Fruit fly (Drosophila melanogaster) whole organism, prepupa: ENCODE results near the gene ea.
A peak's percentile ranks its signal among the peaks of the same experiment; 100 is the strongest.

Experiments used
- Blimp-1 ChIP-seq: fragments of 200-800 bp; sonication (Bioruptor generic); optimal IDR thresholded peaks from 3 replicates; lab custom pipeline; 2017; ENCODE audit warnings: missing biosample characterization, missing genetic modification characterization, mild to moderate bottlenecking, moderate library complexity, missing genetic modification reagents
- CG10631 ChIP-seq: fragments of 200-800 bp; sonication (Bioruptor generic); optimal IDR thresholded peaks from 2 replicates; lab custom pipeline; 2016; ENCODE audit warnings: missing biosample characterization, missing genetic modification characterization
- CG11294 ChIP-seq: fragments of 200-800 bp; sonication (Bioruptor generic); IDR thresholded peaks from 2 replicates; pipeline ENCODE4 v1.3.6; 2022; ENCODE audit warnings: missing biosample characterization, missing genetic modification characterization
- CG15336 ChIP-seq: fragments of 200-800 bp; sonication (Bioruptor generic); IDR thresholded peaks from 2 replicates; pipeline ENCODE4 v1.3.6; 2022; ENCODE audit warnings: missing biosample characterization, missing genetic modification characterization
- CG1621 ChIP-seq: fragments of 200-800 bp; sonication (Bioruptor generic); optimal IDR thresholded peaks from 3 replicates; lab custom pipeline; 2018; ENCODE audit warnings: missing biosample characterization, mild to moderate bottlenecking, missing genetic modification characterization
- CG16779 ChIP-seq: fragments of 200-800 bp; sonication (Bioruptor generic); optimal IDR thresholded peaks from 3 replicates; lab custom pipeline; 2017; ENCODE audit warnings: missing biosample characterization, mild to moderate bottlenecking, missing genetic modification characterization
- CG3032 ChIP-seq: fragments of 200-800 bp; optimal IDR thresholded peaks from 2 replicates; lab custom pipeline; 2019; ENCODE audit warnings: missing biosample characterization, mild to moderate bottlenecking, missing genetic modification characterization, moderate library complexity
- CG31627 ChIP-seq: fragments of 200-800 bp; sonication (Bioruptor generic); optimal IDR thresholded peaks from 3 replicates; lab custom pipeline; 2016; ENCODE audit warnings: missing biosample characterization, missing genetic modification characterization
- CG3919 ChIP-seq: fragments of 200-800 bp; sonication (Bioruptor generic); optimal IDR thresholded peaks from 3 replicates; lab custom pipeline; 2016; ENCODE audit warnings: missing biosample characterization, missing genetic modification characterization
- CG6163 ChIP-seq: fragments of 200-800 bp; sonication (Bioruptor generic); IDR thresholded peaks from 3 replicates; pipeline ENCODE4 v1.3.6; 2022; ENCODE audit warnings: missing biosample characterization, missing genetic modification characterization
- CG6808 ChIP-seq: fragments of 200-800 bp; sonication (Bioruptor generic); optimal IDR thresholded peaks from 3 replicates; lab custom pipeline; 2017; ENCODE audit warnings: missing biosample characterization, missing genetic modification characterization, mild to moderate bottlenecking, moderate library complexity, missing genetic modification reagents
- CG6854 ChIP-seq: fragments of 200-800 bp; sonication (Bioruptor generic); optimal IDR thresholded peaks from 2 replicates; lab custom pipeline; 2017; ENCODE audit warnings: missing biosample characterization, mild to moderate bottlenecking, missing genetic modification characterization
- CG8119 ChIP-seq: fragments of 200-800 bp; sonication (Bioruptor generic); IDR thresholded peaks from 3 replicates; pipeline ENCODE4 v1.3.6; 2022; ENCODE audit warnings: missing biosample characterization, missing genetic modification characterization
- Ets96B ChIP-seq: fragments of 200-800 bp; optimal IDR thresholded peaks from 2 replicates; lab custom pipeline; 2019; ENCODE audit warnings: missing biosample characterization, mild to moderate bottlenecking, missing genetic modification characterization, moderate library complexity
- Gug ChIP-seq: fragments of 200-800 bp; sonication (Bioruptor generic); IDR thresholded peaks from 2 replicates; pipeline ENCODE4 v1.3.6; 2022; ENCODE audit warnings: missing biosample characterization, missing genetic modification characterization
- Hr4 ChIP-seq: fragments of 200-800 bp; sonication (Bioruptor generic); optimal IDR thresholded peaks from 3 replicates; lab custom pipeline; 2016; ENCODE audit warnings: missing biosample characterization, missing genetic modification characterization
- Lpt ChIP-seq: fragments of 200-800 bp; sonication (Bioruptor generic); optimal IDR thresholded peaks from 3 replicates; lab custom pipeline; 2016; ENCODE audit warnings: missing biosample characterization, missing genetic modification characterization
- achi ChIP-seq: fragments of 200-800 bp; sonication (Bioruptor generic); optimal IDR thresholded peaks from 3 replicates; lab custom pipeline; 2016; ENCODE audit warnings: missing biosample characterization, missing genetic modification characterization
- cyc ChIP-seq: fragments of 200-800 bp; sonication (Bioruptor generic); optimal IDR thresholded peaks from 3 replicates; lab custom pipeline; 2016; ENCODE audit warnings: missing biosample characterization, missing genetic modification characterization
- dac ChIP-seq: fragments of 200-800 bp; sonication (Bioruptor generic); optimal IDR thresholded peaks from 2 replicates; lab custom pipeline; 2017; ENCODE audit warnings: missing biosample characterization, mild to moderate bottlenecking, missing genetic modification characterization
- dsx ChIP-seq: fragments of 200-800 bp; optimal IDR thresholded peaks from 3 replicates; lab custom pipeline; 2019; ENCODE audit warnings: missing biosample characterization, mild to moderate bottlenecking, missing genetic modification characterization, moderate library complexity; ENCODE audit not compliant: poor library complexity, severe bottlenecking
- eg ChIP-seq: fragments of 200-800 bp; sonication (Bioruptor generic); IDR thresholded peaks from 3 replicates; pipeline ENCODE4 v1.3.6; 2022; ENCODE audit warnings: missing biosample characterization, missing genetic modification characterization
- esn ChIP-seq: fragments of 200-800 bp; sonication (Bioruptor generic); optimal IDR thresholded peaks from 2 replicates; lab custom pipeline; 2016; ENCODE audit warnings: missing biosample characterization, mild to moderate bottlenecking, missing genetic modification characterization, moderate library complexity
- lz ChIP-seq: fragments of 200-800 bp; sonication (Bioruptor generic); optimal IDR thresholded peaks from 3 replicates; lab custom pipeline; 2016; ENCODE audit warnings: missing biosample characterization, missing genetic modification characterization
- net ChIP-seq: fragments of 200-800 bp; sonication (Bioruptor generic); optimal IDR thresholded peaks from 3 replicates; lab custom pipeline; 2016; ENCODE audit warnings: missing biosample characterization, missing genetic modification characterization
- pdm3 ChIP-seq: fragments of 200-800 bp; sonication (Bioruptor generic); optimal IDR thresholded peaks from 3 replicates; lab custom pipeline; 2016; ENCODE audit warnings: missing biosample characterization, missing genetic modification characterization
- ss ChIP-seq, 2 experiments: fragments of 200-800 bp; sonication (Bioruptor generic); optimal IDR thresholded peaks; 2 replicates in 1 of 2; 3 replicates in 1 of 2; lab custom pipeline; 2017 to 2018; ENCODE audit warnings: mild to moderate bottlenecking in 2 of 2, missing biosample characterization in 2 of 2, missing genetic modification characterization in 2 of 2, moderate library complexity in 1 of 2
- svp ChIP-seq: fragments of 200-800 bp; sonication (Bioruptor generic); peaks from one replicate; lab custom pipeline; 2016; ENCODE audit warnings: missing biosample characterization, missing genetic modification characterization
- vri ChIP-seq: fragments of 200-800 bp; sonication (Bioruptor generic); optimal IDR thresholded peaks from 3 replicates; lab custom pipeline; 2016; ENCODE audit warnings: missing biosample characterization, mild to moderate bottlenecking, missing genetic modification characterization

ea gene

DNA sequence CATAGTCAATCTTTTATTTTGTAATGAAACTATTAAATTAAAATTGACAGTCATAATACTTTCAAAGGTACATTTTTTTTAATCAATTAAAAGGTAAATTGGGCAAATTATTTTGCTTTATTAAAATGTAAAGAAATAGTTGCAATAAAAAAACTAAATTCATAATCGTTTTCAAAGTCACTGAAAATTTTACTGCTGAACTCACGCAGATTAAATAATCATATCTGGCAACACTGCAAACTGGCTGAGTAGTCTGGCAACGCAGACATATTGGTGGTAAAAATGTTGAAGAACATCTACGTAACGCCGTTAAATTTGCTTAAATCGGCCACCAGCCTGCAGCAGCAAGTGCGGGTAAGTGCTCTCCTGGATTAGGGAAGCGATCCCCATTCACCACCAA is 1.9 kb downstream of the ea start, which contains the start of gene mRpL9:
mRpL9 (plus strand) TSS at position 267 of the 400 bp plus-strand sequence.
- no peak for TF ChIP-seq Hr4
- TF ChIP-seq CG31627 (GFP tag; lab: Kevin White, UChicago): peak; percentile 26
- TF ChIP-seq Lpt (GFP tag; lab: Kevin White, UChicago): no peak
- TF ChIP-seq CG3032 (tag; lab: Kevin White, UChicago): peak; percentile 31
- TF ChIP-seq CG15336 (GFP tag; lab: Robert Waterston, UW): no peak
- TF ChIP-seq cyc (GFP tag; lab: Kevin White, UChicago): peak; percentile 33
- peak; percentile 40 for TF ChIP-seq esn

DNA sequence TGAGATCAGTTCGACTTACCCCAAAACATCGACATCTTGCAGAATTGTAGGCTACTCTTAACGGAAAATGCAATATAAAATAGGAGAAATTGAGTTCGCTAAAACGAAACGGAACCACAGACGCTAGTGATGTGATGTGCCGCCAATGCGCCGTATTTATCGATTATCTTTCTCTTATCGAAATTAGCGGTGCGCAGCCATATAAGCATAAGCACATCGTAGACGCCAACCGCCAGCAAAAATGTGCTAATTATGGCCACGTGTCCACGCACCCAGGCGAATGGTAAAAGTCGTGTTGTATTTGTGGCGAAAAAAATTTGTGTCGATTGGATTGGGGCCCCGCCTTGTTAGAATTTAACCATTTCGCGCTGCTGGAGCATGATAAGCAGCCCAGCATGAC is 4.5 kb downstream of the ea start, which contains the start of the genes Fkbp39 and Cyfip:
Fkbp39 (minus strand) TSS at position 140 of the 400 bp plus-strand sequence.
Cyfip (plus strand) TSS at position 273 of the 400 bp plus-strand sequence.
- TF ChIP-seq CG31627 (GFP tag; lab: Kevin White, UChicago): peak; percentile 13
- 0 out of 3 replicates have a peak, but pooled peaks have one; percentile 18 for TF ChIP-seq CG6163 (GFP tag; lab: Robert Waterston, UW)
- TF ChIP-seq esn: peak; percentile 11
- TF ChIP-seq pdm3: no peak
- TF ChIP-seq CG3032 (tag; lab: Kevin White, UChicago): peak; percentile 27
- no peak for TF ChIP-seq cyc (GFP tag; lab: Kevin White, UChicago)
- no peak for TF ChIP-seq CG15336 (GFP tag; lab: Robert Waterston, UW)
- no peak for TF ChIP-seq Lpt (GFP tag; lab: Kevin White, UChicago)
- TF ChIP-seq CG1621 (tag; lab: Kevin White, UChicago): peak; percentile 95
- peak; percentile 21 for TF ChIP-seq CG6854 (GFP tag; lab: Kevin White, UChicago)
- TF ChIP-seq CG16779: no peak
- TF ChIP-seq dsx (GFP tag; lab: Kevin White, UChicago): no peak
- TF ChIP-seq Ets96B: no peak
- TF ChIP-seq, all 60 proteins: peak for 6

DNA sequence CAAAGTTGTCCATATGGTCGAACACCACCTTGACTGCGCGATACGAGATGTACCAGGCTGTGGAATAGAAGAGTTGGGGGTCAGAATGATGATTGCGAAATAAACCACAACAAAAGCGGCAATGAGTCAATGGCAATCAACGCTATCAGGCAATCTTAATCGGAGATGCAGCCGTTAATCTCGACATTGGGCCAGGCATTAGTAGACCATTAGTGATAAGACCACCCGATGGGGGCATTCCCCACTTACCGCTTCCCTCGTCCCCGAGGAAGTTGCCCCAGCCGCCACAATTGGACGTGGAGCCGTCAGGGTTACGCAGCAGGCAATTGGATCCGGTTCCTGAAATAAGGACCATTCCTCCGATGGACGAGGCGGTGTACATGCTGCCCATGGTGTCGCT is 10.6 kb downstream of the ea start:
- TF ChIP-seq pdm3: no peak
- no peak for TF ChIP-seq ss (GFP tag; optimal IDR thresholded peaks at IDR 0.05; lab: Kevin White, UChicago)
- TF ChIP-seq achi (GFP tag; lab: Kevin White, UChicago): no peak
- no peak for TF ChIP-seq lz (GFP tag; lab: Kevin White, UChicago)
- no peak for TF ChIP-seq CG8119 (GFP tag; lab: Robert Waterston, UW)
- TF ChIP-seq CG3919 (GFP tag; lab: Kevin White, UChicago): no peak
- no peak for TF ChIP-seq CG1621 (tag; lab: Kevin White, UChicago)
- no peak for TF ChIP-seq net (GFP tag; lab: Kevin White, UChicago)
- TF ChIP-seq CG6163 (GFP tag; lab: Robert Waterston, UW): no peak
- TF ChIP-seq Ets96B: no peak
- TF ChIP-seq CG6808 (GFP tag; lab: Kevin White, UChicago): no peak
- TF ChIP-seq dac (GFP tag; lab: Kevin White, UChicago): no peak

DNA sequence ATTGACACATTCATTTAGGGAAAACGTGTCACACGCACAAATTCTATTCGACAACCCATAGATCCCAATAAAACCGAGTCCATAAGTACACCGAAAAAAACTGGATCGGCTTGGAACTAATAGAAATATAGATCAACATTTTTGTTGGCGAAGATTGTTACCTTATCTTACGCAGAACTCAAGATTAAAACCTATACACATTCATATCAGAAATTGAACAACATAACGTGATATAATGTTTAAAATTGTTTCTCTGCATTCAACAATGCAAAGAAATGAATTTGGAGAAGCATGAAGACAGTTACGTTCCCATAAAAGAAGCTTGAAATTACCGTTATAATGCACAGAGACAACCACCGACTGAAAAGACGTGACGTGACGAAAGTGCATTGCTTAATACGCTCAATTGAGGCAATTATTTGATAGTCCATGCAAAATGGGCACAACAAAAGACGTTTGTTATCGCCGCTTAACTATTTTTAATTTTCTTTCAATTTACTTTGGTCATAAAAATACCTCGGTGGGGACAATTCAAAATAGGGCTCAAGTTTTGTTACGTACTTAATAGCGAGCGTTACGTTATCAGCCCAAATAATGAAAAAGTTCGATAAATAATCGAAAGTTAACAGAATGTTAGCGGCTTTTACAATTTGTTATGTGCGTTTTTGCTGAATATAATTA is 11.7 kb downstream of the ea start, which contains the start of gene SerRS-m:
SerRS-m (plus strand) TSS at position 616 of the 681 bp plus-strand sequence.
- TF ChIP-seq CG10631 (GFP tag; lab: Kevin White, UChicago): no peak
- peak; percentile 2 for TF ChIP-seq esn
- no peak for TF ChIP-seq net (GFP tag; lab: Kevin White, UChicago)

DNA sequence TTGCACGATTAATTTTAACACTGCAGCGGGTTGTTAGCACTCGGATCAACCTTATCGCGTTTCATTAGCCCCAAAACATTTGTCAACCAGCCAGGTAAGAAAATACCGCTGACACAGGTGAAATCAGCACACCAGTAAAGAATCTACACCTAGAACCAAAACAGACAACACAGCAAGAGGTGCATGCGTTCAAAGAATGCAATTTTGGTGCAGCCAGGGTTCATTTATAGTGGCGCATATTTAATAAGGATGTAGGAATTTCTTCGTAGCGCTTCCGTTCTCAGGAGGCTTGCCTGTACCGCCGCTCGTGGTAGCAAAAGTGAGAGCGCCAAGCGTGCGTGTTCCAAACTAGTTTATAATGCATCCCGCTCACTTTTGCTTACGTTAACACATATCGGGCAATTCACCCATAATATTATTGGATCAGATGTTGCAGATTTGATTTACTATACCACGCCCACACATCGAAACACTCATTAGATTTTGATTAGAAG is 13.9 kb downstream of the ea start:
- no peak for TF ChIP-seq vri (GFP tag; lab: Kevin White, UChicago)
- peak; percentile 75 for TF ChIP-seq Blimp-1 (GFP tag; lab: Kevin White, UChicago)
- TF ChIP-seq CG6163 (GFP tag; lab: Robert Waterston, UW): no peak
- peak; percentile 71 for TF ChIP-seq svp (GFP tag; lab: Kevin White, UChicago)
- TF ChIP-seq CG11294 (GFP tag; lab: Robert Waterston, UW): peak; percentile 21; the same call in 1 of the 2 replicates
- TF ChIP-seq eg (GFP tag; lab: Robert Waterston, UW): peak; percentile 51; the same call in 2 of the 3 replicates
- TF ChIP-seq achi (GFP tag; lab: Kevin White, UChicago): no peak
- TF ChIP-seq Gug: peak; percentile 36; the same call in 1 of the 2 replicates
- TF ChIP-seq esn: no peak
- TF ChIP-seq CG31627 (GFP tag; lab: Kevin White, UChicago): peak; percentile 11
- TF ChIP-seq CG15336 (GFP tag; lab: Robert Waterston, UW): peak; percentile 57
